Worm (Caenorhabditis elegans): Measurements from ENCODE around the gene srj-24.

Gene srj-24

ce11 chrV:756169-756568, 17.5 kb upstream of the srj-24 start, which contains the start of gene str-20:
Gene str-20 (plus strand): TSS chrV:756469.
- TF ChIP-seq R02D3.7 (tag; optimal IDR thresholded peaks at IDR 0.05), result no peak
- TF ChIP-seq ceh-82 (tag; optimal IDR thresholded peaks at IDR 0.05), result no peak
- TF ChIP-seq unc-62 (GFP tag; optimal IDR thresholded peaks at IDR 0.05), result no peak
- no peak for TF ChIP-seq hmg-11 (tag; optimal IDR thresholded peaks at IDR 0.05)

ce11 chrV:752679-753333, 14.1 kb upstream of the srj-24 start, which contains the start of the genes str-262 and srp-1:
Gene str-262 (minus strand): TSS chrV:752779.
Gene srp-1 (plus strand): TSS chrV:753283.
- TF ChIP-seq ZK546.5 (tag; optimal IDR thresholded peaks at IDR 0.05) (no peak), ztf-4 (tag; optimal IDR thresholded peaks at IDR 0.05) (no peak), egl-27 (tag; optimal IDR thresholded peaks at IDR 0.05) (no peak), ztf-11 (tag; optimal IDR thresholded peaks at IDR 0.05) (no peak), fos-1 (tag; optimal IDR thresholded peaks at IDR 0.05) (no peak), skn-1 (tag; optimal IDR thresholded peaks at IDR 0.05) (no peak), elt-1 (tag; optimal IDR thresholded peaks at IDR 0.05) (no peak), hmg-11 (tag; optimal IDR thresholded peaks at IDR 0.05) (no peak)

ce11 chrV:748044-748443, 9.4 kb upstream of the srj-24 start, which contains the start of gene sri-4:
Gene sri-4 (plus strand): TSS chrV:748344.
- no peak for TF ChIP-seq ceh-28 (tag; optimal IDR thresholded peaks at IDR 0.05)
- TF ChIP-seq sea-2 (GFP tag; optimal IDR thresholded peaks at IDR 0.05), result no peak
- no peak for TF ChIP-seq lin-15B (tag; optimal IDR thresholded peaks at IDR 0.05)
- no peak for TF ChIP-seq nhr-237 (tag; optimal IDR thresholded peaks at IDR 0.05)
- no peak for TF ChIP-seq zag-1 (tag; optimal IDR thresholded peaks at IDR 0.05)
- no peak for TF ChIP-seq nhr-23 (tag; optimal IDR thresholded peaks at IDR 0.05)
- TF ChIP-seq elt-3 (tag; optimal IDR thresholded peaks at IDR 0.05), result no peak
- no peak for TF ChIP-seq aly-2 (tag; optimal IDR thresholded peaks at IDR 0.05)
- no peak for TF ChIP-seq hmg-11 (tag; optimal IDR thresholded peaks at IDR 0.05)
- TF ChIP-seq tbx-2 (tag; optimal IDR thresholded peaks at IDR 0.05), result no peak
- TF ChIP-seq nhr-67 (tag; optimal IDR thresholded peaks at IDR 0.05), result no peak
- TF ChIP-seq nhr-77 (tag; optimal IDR thresholded peaks at IDR 0.05), result no peak
- TF ChIP-seq ztf-4 (tag; optimal IDR thresholded peaks at IDR 0.05), result no peak
- no peak for TF ChIP-seq skn-1 (tag; optimal IDR thresholded peaks at IDR 0.05)
- no peak for TF ChIP-seq nhr-28 (tag; optimal IDR thresholded peaks at IDR 0.05)
- TF ChIP-seq pha-4 (tag; optimal IDR thresholded peaks at IDR 0.05), result no peak
- no peak for TF ChIP-seq mdl-1 (tag; optimal IDR thresholded peaks at IDR 0.05)
- no peak for TF ChIP-seq fkh-2 (tag; optimal IDR thresholded peaks at IDR 0.05)
- no peak for TF ChIP-seq ZK546.5 (tag; optimal IDR thresholded peaks at IDR 0.05)
- TF ChIP-seq ceh-16 (tag; optimal IDR thresholded peaks at IDR 0.05), result no peak

DNA sequence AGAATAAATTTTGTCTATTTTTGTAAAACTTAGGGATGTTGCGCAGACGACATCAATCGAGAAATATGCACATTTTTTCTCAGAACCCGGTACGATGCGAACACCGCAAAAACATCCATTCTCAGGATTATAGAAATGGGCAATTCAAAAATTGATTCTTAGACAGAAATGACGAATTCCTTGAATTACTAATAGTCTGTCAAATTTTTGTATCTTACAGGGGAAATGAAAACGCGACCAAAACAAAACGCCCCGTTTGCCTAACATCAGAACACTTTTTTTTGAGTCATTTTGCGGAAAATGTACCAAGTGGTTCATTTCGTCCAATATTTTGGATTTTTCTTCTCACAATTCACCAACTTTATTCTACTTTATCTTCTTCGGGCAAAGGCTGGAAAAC, 4.7 kb upstream of the srj-24 start, which contains the start of gene str-134:
Gene str-134 (plus strand): TSS at position 301 of the 400 bp plus-strand sequence.
- TF ChIP-seq jun-1 (tag; optimal IDR thresholded peaks at IDR 0.05), result no peak
- TF ChIP-seq nhr-12 (tag; optimal IDR thresholded peaks at IDR 0.05), result no peak
- no peak for TF ChIP-seq unc-39 (tag; optimal IDR thresholded peaks at IDR 0.05)
- TF ChIP-seq mdl-1 (tag; optimal IDR thresholded peaks at IDR 0.05), result no peak
- no peak for TF ChIP-seq egl-27 (tag; optimal IDR thresholded peaks at IDR 0.05)
- TF ChIP-seq egl-5 (tag; optimal IDR thresholded peaks at IDR 0.05), result no peak

ce11 chrV:741820-742219, 3.1 kb upstream of the srj-24 start, which contains the start of gene C05E4.7:
Gene C05E4.7 (plus strand): TSS chrV:742120.
- TF ChIP-seq ceh-16 (tag; optimal IDR thresholded peaks at IDR 0.05) (no peak), nfya-1 (tag; optimal IDR thresholded peaks at IDR 0.05; ENCODE audit: insufficient read depth) (no peak), nhr-77 (tag; optimal IDR thresholded peaks at IDR 0.05) (no peak), nhr-12 (tag; optimal IDR thresholded peaks at IDR 0.05) (no peak), lin-15B (tag; optimal IDR thresholded peaks at IDR 0.05) (no peak)

DNA sequence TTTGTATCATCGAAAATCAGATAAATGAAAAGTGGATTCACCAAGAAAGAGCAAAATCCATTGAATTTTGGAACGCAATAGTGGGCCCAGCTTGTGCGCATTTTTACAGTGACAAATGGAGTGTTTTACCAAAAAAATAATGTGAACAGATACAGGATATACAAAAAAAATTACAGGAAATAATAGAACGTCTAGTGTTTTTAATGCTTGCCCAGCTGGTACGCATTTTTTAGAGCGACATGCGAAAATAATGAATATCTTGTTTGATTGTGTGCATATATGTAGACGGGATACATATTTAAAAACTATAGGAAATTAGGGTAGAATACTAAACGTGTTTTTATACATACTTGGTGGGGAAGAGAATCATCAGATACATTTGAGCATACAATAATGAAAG, 2.5 kb downstream of the srj-24 start, which contains the start of gene srj-25:
Gene srj-25 (minus strand): TSS at position 101 of the 400 bp plus-strand sequence.
- TF ChIP-seq nhr-28 (tag; optimal IDR thresholded peaks at IDR 0.05) (no peak), ama-1 (optimal IDR thresholded peaks at IDR 0.05) (no peak), elt-1 (tag; optimal IDR thresholded peaks at IDR 0.05) (no peak), lin-15B (tag; optimal IDR thresholded peaks at IDR 0.05) (no peak), fkh-10 (GFP tag; optimal IDR thresholded peaks at IDR 0.05) (no peak), unc-39 (tag; optimal IDR thresholded peaks at IDR 0.05) (no peak), nfya-1 (tag; optimal IDR thresholded peaks at IDR 0.05; ENCODE audit: insufficient read depth) (no peak), lin-39 (tag; optimal IDR thresholded peaks at IDR 0.05) (no peak), zag-1 (tag; optimal IDR thresholded peaks at IDR 0.05) (no peak), aly-2 (tag; optimal IDR thresholded peaks at IDR 0.05) (no peak), ceh-82 (tag; optimal IDR thresholded peaks at IDR 0.05) (no peak), ceh-28 (tag; optimal IDR thresholded peaks at IDR 0.05) (no peak), nhr-76 (tag; optimal IDR thresholded peaks at IDR 0.05) (no peak), fos-1 (tag; optimal IDR thresholded peaks at IDR 0.05) (no peak), unc-62 (GFP tag; optimal IDR thresholded peaks at IDR 0.05) (no peak)

All from whole organism, L3 larva.